Worm (Caenorhabditis elegans): ENCODE data around the gene R09H10.2.

The R09H10.2 gene

ce11 chrIV:10602644-10603043, at the start of gene R09H10.2:
TSS of gene R09H10.2 (plus strand) at chrIV:10602944.
- TF ChIP-seq dve-1 (tag; optimal IDR thresholded peaks at IDR 0.05; ENCODE audit: insufficient read depth) (no peak), Y48G9A.11 (GFP tag; IDR thresholded peaks at IDR 0.05) (no peak), R02D3.7 (tag; optimal IDR thresholded peaks at IDR 0.05) (no peak), hif-1 (tag; optimal IDR thresholded peaks at IDR 0.05) (no peak), arid-1 (GFP tag; conservative IDR thresholded peaks at IDR 0.05) (no peak), skn-1 (tag; optimal IDR thresholded peaks at IDR 0.05) (no peak), fos-1 (tag; optimal IDR thresholded peaks at IDR 0.05) (no peak), nhr-42 (GFP tag; IDR thresholded peaks at IDR 0.05) (no peak), nhr-25 (tag; optimal IDR thresholded peaks at IDR 0.05; ENCODE audit: borderline replicate concordance, insufficient read depth) (no peak), mes-2 (tag; optimal IDR thresholded peaks at IDR 0.05; ENCODE audit: poor library complexity, severe bottlenecking) (no peak), mdt-29 (GFP tag; IDR thresholded peaks at IDR 0.05) (no peak), ceh-20 (GFP tag; IDR thresholded peaks at IDR 0.05) (no peak), gei-8 (GFP tag; optimal IDR thresholded peaks at IDR 0.05) (no peak), lin-38 (GFP tag; IDR thresholded peaks at IDR 0.05) (no peak), lir-3 (tag; optimal IDR thresholded peaks at IDR 0.05) (no peak)

ce11 chrIV:10552993-10553392, 49.8 kb upstream of the R09H10.2 start:
- TF ChIP-seq Y48G9A.11 (GFP tag; IDR thresholded peaks at IDR 0.05): peak; percentile 97

ce11 chrIV:10554947-10555346, 47.8 kb upstream of the R09H10.2 start, which contains the start of gene zim-2:
TSS of gene zim-2 (plus strand) at chrIV:10555247.
- TF ChIP-seq unc-62 (GFP tag; optimal IDR thresholded peaks at IDR 0.05 in 1 of 2) (peak in 1 of 2 experiments; percentile 43), unc-62 (tag; optimal IDR thresholded peaks at IDR 0.05) (no peak), tag-97 (GFP tag; IDR thresholded peaks at IDR 0.05) (no peak)

ce11 chrIV:10558415-10558814, 44.3 kb upstream of the R09H10.2 start, which contains the start of gene zim-3:
TSS of gene zim-3 (plus strand) at chrIV:10558715.
- TF ChIP-seq snpc-1.2 (GFP tag; IDR thresholded peaks at IDR 0.05): no peak
- TF ChIP-seq daf-12 (tag; optimal IDR thresholded peaks at IDR 0.05): no peak
- TF ChIP-seq mep-1 (tag; optimal IDR thresholded peaks at IDR 0.05): no peak

ce11 chrIV:10561605-10562004, 41.1 kb upstream of the R09H10.2 start, which contains the start of gene him-8:
TSS of gene him-8 (plus strand) at chrIV:10561905.
- no peak for TF ChIP-seq aly-2 (tag; optimal IDR thresholded peaks at IDR 0.05)
- TF ChIP-seq nhr-102 (tag; optimal IDR thresholded peaks at IDR 0.05): no peak
- no peak for TF ChIP-seq sdz-12 (GFP tag; optimal IDR thresholded peaks at IDR 0.05)

ce11 chrIV:10564613-10565012, 38.1 kb upstream of the R09H10.2 start:
- TF ChIP-seq egl-27 (tag; optimal IDR thresholded peaks at IDR 0.05) (no peak), aha-1 (tag) (peak; percentile 97), lin-38 (GFP tag; IDR thresholded peaks at IDR 0.05) (no peak), ceh-82 (tag; optimal IDR thresholded peaks at IDR 0.05) (no peak)

- TF ChIP-seq fkh-10 (GFP tag; optimal IDR thresholded peaks at IDR 0.05): no peak
- TF ChIP-seq ces-1 (GFP tag; optimal IDR thresholded peaks at IDR 0.05): peak; percentile 68
- no peak for TF ChIP-seq F49E8.2 (tag; optimal IDR thresholded peaks at IDR 0.05; ENCODE audit: borderline replicate concordance)
Measured at ce11 chrIV:10565282-10565681, 37.5 kb upstream of the R09H10.2 start.

Data from whole organism, L4 larva.